Fruit fly (Drosophila melanogaster) S2 (cell line): ENCODE results near the gene Klc.

Source experiments
- CG8478 ChIP-seq: fragments of >200 bp; optimal IDR thresholded peaks from 2 replicates; lab custom pipeline; 2018
- CTCF ChIP-seq, 2 experiments: fragments of >200 bp; optimal IDR thresholded peaks; 2 replicates each; lab custom pipeline; 2018

DNA sequence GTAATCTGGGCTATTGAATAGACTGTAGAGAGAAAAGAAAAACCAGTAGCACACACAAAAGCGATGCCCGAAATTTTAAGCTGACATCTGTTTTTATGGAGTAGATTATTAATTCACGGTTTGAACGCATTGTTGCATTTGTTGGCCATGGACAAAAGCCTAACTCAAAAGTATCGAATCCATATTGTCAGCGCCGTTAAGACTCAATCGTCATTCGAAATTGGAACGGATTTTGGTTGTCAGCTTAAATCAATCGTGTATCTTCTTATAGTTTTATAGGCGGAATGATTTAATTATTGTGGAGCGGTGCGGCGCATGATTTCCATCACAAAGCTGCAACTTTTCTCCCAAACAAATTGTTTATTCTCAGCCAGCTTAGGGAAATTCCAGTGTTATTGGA lies 38.4 kb downstream of the Klc start:
- TF ChIP-seq CG8478 = no peak
- no peak for TF ChIP-seq CTCF (optimal IDR thresholded peaks at IDR 0.05; lab: Kevin White, UChicago)
